Worm (Caenorhabditis elegans) whole organism, young adult: ENCODE data around the gene K01A6.4.

Experiments used
- B0019.2 ChIP-seq: fragments of 200-800 bp; sonication (Bioruptor generic); conservative IDR thresholded peaks from 2 replicates; pipeline ENCODE4 v1.3.6; 2022; ENCODE audit warnings: missing genetic modification reagents, missing genetic modification characterization, missing compliant biosample characterization
- B0035.1 ChIP-seq: sonication (generic microtip); optimal IDR thresholded peaks from 2 replicates; lab custom pipeline; 2016; ENCODE audit warnings: missing genetic modification characterization, mild to moderate bottlenecking, missing compliant biosample characterization, missing genotype, missing genetic modification reagents
- F57A8.1 ChIP-seq: fragments of 200-800 bp; sonication (Bioruptor generic); optimal IDR thresholded peaks from 2 replicates; lab custom pipeline; 2018; ENCODE audit warnings: mild to moderate bottlenecking, missing genetic modification characterization, moderate library complexity, missing compliant biosample characterization
- K11D2.4 ChIP-seq: fragments of 200-800 bp; sonication (Bioruptor generic); IDR thresholded peaks from 2 replicates; pipeline ENCODE4 v1.3.6; 2022; ENCODE audit warnings: missing genetic modification reagents, missing genetic modification characterization, missing compliant biosample characterization
- K12H6.12 ChIP-seq: fragments of 200-800 bp; sonication (Bioruptor generic); optimal IDR thresholded peaks from 2 replicates; lab custom pipeline; 2018; ENCODE audit warnings: mild to moderate bottlenecking, missing genetic modification characterization, missing compliant biosample characterization
- T07F8.4 ChIP-seq: sonication (generic microtip); optimal IDR thresholded peaks from 2 replicates; lab custom pipeline; 2016; ENCODE audit warnings: mild to moderate bottlenecking, missing genetic modification characterization, moderate library complexity, missing compliant biosample characterization
- T26A5.8 ChIP-seq: sonication (generic microtip); optimal IDR thresholded peaks from 2 replicates; lab custom pipeline; 2016; ENCODE audit warnings: missing genetic modification characterization, missing compliant biosample characterization
- Y56A3A.18 ChIP-seq: fragments of 200-800 bp; sonication (Bioruptor generic); IDR thresholded peaks from 2 replicates; pipeline ENCODE4 v1.3.6; 2022; ENCODE audit warnings: missing genetic modification reagents, missing genetic modification characterization, missing compliant biosample characterization
- Y79H2A.3 ChIP-seq: fragments of 200-800 bp; sonication (Bioruptor generic); conservative IDR thresholded peaks from 2 replicates; pipeline ENCODE4 v1.3.6; 2022; ENCODE audit warnings: missing genetic modification reagents, missing genetic modification characterization, missing compliant biosample characterization
- athp-1 ChIP-seq: sonication (generic microtip); optimal IDR thresholded peaks from 2 replicates; lab custom pipeline; 2017; ENCODE audit warnings: mild to moderate bottlenecking, missing genetic modification characterization, missing compliant biosample characterization
- cebp-1 ChIP-seq, 2 experiments: fragments of 200-800 bp in 1 of 2; sonication (Bioruptor generic) in 1 of 2; sonication (generic microtip) in 1 of 2; IDR thresholded peaks in 1 of 2; optimal IDR thresholded peaks in 1 of 2; 2 replicates each; pipeline versions ENCODE4 v1.3.6 to Lab custom; 2017 to 2022; ENCODE audit warnings: missing compliant biosample characterization in 2 of 2, missing genetic modification characterization in 2 of 2, mild to moderate bottlenecking in 1 of 2, missing genetic modification reagents in 1 of 2, moderate library complexity in 1 of 2
- cebp-2 ChIP-seq: fragments of 200-800 bp; sonication (Bioruptor generic); IDR thresholded peaks from 2 replicates; pipeline ENCODE4 v1.3.6; 2022; ENCODE audit warnings: missing genetic modification characterization, missing compliant biosample characterization
- ceh-40 ChIP-seq: fragments of 200-800 bp; sonication (Bioruptor generic); IDR thresholded peaks from 2 replicates; pipeline ENCODE4 v1.3.6; 2022; ENCODE audit warnings: missing genetic modification characterization, missing compliant biosample characterization
- ceh-79 ChIP-seq: sonication (generic microtip); optimal IDR thresholded peaks from 2 replicates; lab custom pipeline; 2017; ENCODE audit warnings: mild to moderate bottlenecking, missing genetic modification characterization, missing compliant biosample characterization
- dpl-1 ChIP-seq: fragments of 150-350 bp; optimal IDR thresholded peaks from 2 replicates; lab custom pipeline; 2014; ENCODE audit warnings: missing biosample characterization, missing genetic modification reagents, missing genetic modification characterization
- egl-18 ChIP-seq: fragments of 200-800 bp; sonication (Bioruptor generic); IDR thresholded peaks from 2 replicates; pipeline ENCODE4 v1.3.6; 2022; ENCODE audit warnings: missing genetic modification reagents, missing genetic modification characterization, missing compliant biosample characterization
- him-1 ChIP-seq: sonication (generic microtip); optimal IDR thresholded peaks from 2 replicates; lab custom pipeline; 2016; ENCODE audit warnings: missing genotype, missing genetic modification reagents, missing genetic modification characterization, missing compliant biosample characterization
- hmg-1.2 ChIP-seq: fragments of 200-800 bp; sonication (Bioruptor generic); IDR thresholded peaks from 2 replicates; pipeline ENCODE4 v1.3.6; 2022; ENCODE audit warnings: missing genetic modification reagents, missing genetic modification characterization, missing compliant biosample characterization
- let-526 ChIP-seq: fragments of 200-800 bp; sonication (Bioruptor generic); IDR thresholded peaks from 2 replicates; pipeline ENCODE4 v1.3.6; 2022; ENCODE audit warnings: missing genetic modification reagents, missing genetic modification characterization, missing compliant biosample characterization
- lin-35 ChIP-seq, 3 experiments: fragments of 150-350 bp in 2 of 3; sonication (generic microtip) in 1 of 3; optimal IDR thresholded peaks; 2 replicates each; lab custom pipeline; 2014 to 2018; ENCODE audit warnings: missing biosample characterization in 3 of 3, missing genetic modification characterization in 3 of 3, missing genetic modification reagents in 3 of 3
- lin-54 ChIP-seq: fragments of 200-800 bp; sonication (Bioruptor generic); optimal IDR thresholded peaks from 2 replicates; lab custom pipeline; 2018; ENCODE audit warnings: mild to moderate bottlenecking, missing genetic modification characterization, missing compliant biosample characterization
- madf-10 ChIP-seq: sonication (generic microtip); optimal IDR thresholded peaks from 2 replicates; lab custom pipeline; 2016; ENCODE audit warnings: mild to moderate bottlenecking, missing genetic modification characterization, missing compliant biosample characterization
- madf-3 ChIP-seq: fragments of 200-800 bp; sonication (Bioruptor generic); IDR thresholded peaks from 2 replicates; pipeline ENCODE4 v1.3.6; 2022; ENCODE audit warnings: missing genetic modification reagents, missing genetic modification characterization, missing compliant biosample characterization
- nhr-80 ChIP-seq: sonication (generic microtip); optimal IDR thresholded peaks from 2 replicates; lab custom pipeline; 2016; ENCODE audit warnings: missing genetic modification characterization, missing compliant biosample characterization
- rpc-1 ChIP-seq, 2 experiments: fragments of 150-350 bp in 1 of 2; sonication (generic microtip) in 1 of 2; optimal IDR thresholded peaks; 2 replicates each; lab custom pipeline; 2014 to 2018; ENCODE audit warnings: missing biosample characterization in 1 of 2, missing genetic modification characterization in 1 of 2, missing genetic modification reagents in 1 of 2, missing genotype in 1 of 2
- snpc-4 ChIP-seq, 5 experiments: fragments of 150-350 bp in 1 of 5; sonication (generic microtip) in 4 of 5; optimal IDR thresholded peaks; 2 replicates each; lab custom pipeline; 2014 to 2018; ENCODE audit warnings: missing genetic modification characterization in 5 of 5, missing biosample characterization in 3 of 5, antibody characterized with exemption in 2 of 5, mild to moderate bottlenecking in 2 of 5, missing compliant biosample characterization in 2 of 5, missing genotype in 2 of 5, moderate library complexity in 2 of 5, missing genetic modification reagents in 1 of 5

The K01A6.4 gene

ce11 chrIV:11773692-11774225 lies 33.7 kb upstream of the K01A6.4 start, which contains the start of gene lips-5:
Gene lips-5 (minus strand): TSS chrIV:11773742.
- TF ChIP-seq him-1 (tag; lab: Kevin White, UChicago) = no peak
- peak; percentile 47 for TF ChIP-seq nhr-80 (tag; lab: Kevin White, UChicago)

- TF ChIP-seq madf-10 (tag; lab: Kevin White, UChicago) (no peak), B0035.1 (tag; lab: Kevin White, UChicago) (no peak)
Observed at ce11 chrIV:11772119-11772518, 32.0 kb upstream of the K01A6.4 start.

- TF ChIP-seq ceh-79 (tag; lab: Kevin White, UChicago) (no peak), Y79H2A.3 (GFP tag; lab: Robert Waterston, UW) (no peak), nhr-80 (tag; lab: Kevin White, UChicago) (peak; percentile 57)
- TF ChIP-seq, all 124 proteins: peak for 1
Observed at ce11 chrIV:11771064-11771463, 31.0 kb upstream of the K01A6.4 start.

- no peak for TF ChIP-seq ceh-40
- peak; percentile 24 for TF ChIP-seq nhr-80 (tag; lab: Kevin White, UChicago)
- TF ChIP-seq, all 124 proteins: peak for 1
Observed at ce11 chrIV:11769769-11770168, 29.7 kb upstream of the K01A6.4 start.

- no peak for TF ChIP-seq F57A8.1 (GFP tag; lab: Kevin White, UChicago)
- peak; percentile 1 for TF ChIP-seq K12H6.12 (tag; lab: Kevin White, UChicago)
- TF ChIP-seq K11D2.4 (GFP tag; lab: Robert Waterston, UW) = peak; percentile 43; the same call in 1 of the 2 replicates
- TF ChIP-seq, all 124 proteins: peak for 2
Observed at ce11 chrIV:11765507-11765906, 25.4 kb upstream of the K01A6.4 start.

- TF ChIP-seq hmg-1.2 (GFP tag; lab: Robert Waterston, UW) (peak; percentile 30; the same call in 1 of the 2 replicates), T26A5.8 (tag; lab: Kevin White, UChicago) (no peak), nhr-80 (tag; lab: Kevin White, UChicago) (peak; percentile 28), egl-18 (no peak), lin-54 (GFP tag; lab: Kevin White, UChicago) (no peak), lin-35 (GFP tag; optimal IDR thresholded peaks at IDR 0.05; lab: Kevin White, UChicago) (peak in 1 of 3 experiments; percentile 23), rpc-1 (optimal IDR thresholded peaks at IDR 0.05; lab: Kevin White, UChicago) (no peak), rpc-1 (tag; optimal IDR thresholded peaks at IDR 0.05; lab: Kevin White, UChicago) (no peak), B0019.2 (GFP tag; lab: Robert Waterston, UW) (no peak), K12H6.12 (tag; lab: Kevin White, UChicago) (peak; percentile 9), athp-1 (no peak), T07F8.4 (no peak), madf-3 (no peak), dpl-1 (GFP tag; lab: Kevin White, UChicago) (no peak)
Observed at ce11 chrIV:11760700-11761459, 20.8 kb upstream of the K01A6.4 start, which contains the start of gene T12A7.2. Gene T12A7.2 (minus strand): TSS chrIV:11761111.

- no peak for TF ChIP-seq snpc-4 (GFP tag; optimal IDR thresholded peaks at IDR 0.05; lab: Kevin White, UChicago)
- no peak for TF ChIP-seq snpc-4 (tag; optimal IDR thresholded peaks at IDR 0.05; lab: Kevin White, UChicago)
- TF ChIP-seq, all 124 proteins: peak for 0
Observed at ce11 chrIV:11759852-11760251, 19.7 kb upstream of the K01A6.4 start.

ce11 chrIV:11755907-11756306 lies 15.8 kb upstream of the K01A6.4 start, which contains the start of gene T12A7.9:
Gene T12A7.9 (minus strand): TSS chrIV:11756007.
- TF ChIP-seq Y56A3A.18 (0 out of 2 replicates have a peak, but pooled peaks have one; percentile 22), cebp-1 (GFP tag; IDR thresholded peaks at IDR 0.05; lab: Robert Waterston, UW) (no peak), cebp-1 (tag; optimal IDR thresholded peaks at IDR 0.05; lab: Kevin White, UChicago) (peak; percentile 33), cebp-2 (GFP tag; lab: Robert Waterston, UW) (no peak), let-526 (GFP tag; lab: Robert Waterston, UW) (no peak)
